Fruit fly (Drosophila melanogaster): Measurements from ENCODE around the gene Nuak.
A peak's percentile ranks its signal among the peaks of the same experiment; 100 is the strongest.
"Not testable (repeated sequence)": the region's sequence is repeated elsewhere in the genome, so short reads cannot be mapped to it uniquely, and the experiment has no call there.

Gene Nuak

DNA sequence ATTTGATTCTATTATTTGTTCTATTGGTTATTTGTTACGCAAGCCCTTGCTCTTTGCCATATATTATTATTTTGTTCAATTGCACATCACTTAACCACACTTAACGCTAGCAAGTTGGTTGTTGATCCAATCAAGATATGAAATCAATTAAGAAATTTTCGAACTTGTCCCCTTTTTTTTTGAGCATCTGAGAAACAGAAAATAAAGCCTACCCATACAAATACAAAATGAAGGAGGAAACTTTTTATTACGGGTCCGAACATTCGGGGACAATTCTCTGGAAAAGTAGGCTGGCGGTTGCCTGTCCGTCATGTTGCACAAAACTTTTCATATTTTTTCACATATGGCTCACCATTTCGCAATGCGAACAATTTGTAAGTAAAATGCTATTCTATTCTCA, 73.9 kb downstream of the Nuak start, which contains the start of gene CG12592:
CG12592 (plus strand) TSS at position 301 of the 400 bp plus-strand sequence.
- TF ChIP-seq CTCF, CG8478 (optimal IDR thresholded peaks at IDR 0.05): not testable (repeated sequence)

DNA sequence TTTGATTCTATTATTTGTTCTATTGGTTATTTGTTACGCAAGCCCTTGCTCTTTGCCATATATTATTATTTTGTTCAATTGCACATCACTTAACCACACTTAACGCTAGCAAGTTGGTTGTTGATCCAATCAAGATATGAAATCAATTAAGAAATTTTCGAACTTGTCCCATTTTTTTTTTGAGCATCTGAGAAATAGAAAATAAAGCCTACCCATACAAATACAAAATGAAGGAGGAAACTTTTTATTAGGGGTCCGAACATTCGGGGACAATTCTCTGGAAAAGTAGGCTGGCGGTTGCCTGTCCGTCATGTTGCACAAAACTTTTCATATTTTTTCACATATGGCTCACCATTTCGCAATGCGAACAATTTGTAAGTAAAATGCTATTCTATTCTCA, 76.5 kb downstream of the Nuak start, which contains the start of gene CG18545:
CG18545 (plus strand) TSS at position 301 of the 400 bp plus-strand sequence.
- TF ChIP-seq CG8478, CTCF (optimal IDR thresholded peaks at IDR 0.05): not testable (repeated sequence)

DNA sequence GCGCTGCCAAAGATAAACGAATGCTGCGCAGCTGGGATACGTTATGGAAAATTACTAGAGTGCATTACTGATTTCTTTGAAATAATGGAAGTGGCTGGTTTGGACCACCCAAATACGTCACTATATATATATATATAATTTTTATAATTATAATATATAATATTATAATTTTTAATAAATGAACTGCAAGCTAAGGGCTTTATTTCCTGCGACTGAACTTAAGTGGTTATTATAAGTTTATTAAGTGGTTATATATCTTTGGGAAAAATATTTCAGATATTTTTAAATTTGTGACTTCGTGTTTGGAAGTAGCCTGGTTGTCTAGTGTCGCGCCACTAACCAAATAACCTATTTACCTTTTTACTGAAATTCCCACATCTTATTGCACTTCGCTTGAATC, 84.4 kb downstream of the Nuak start, which contains the start of gene CG31406:
CG31406 (plus strand) TSS at position 301 of the 400 bp plus-strand sequence.
- not testable (repeated sequence) for TF ChIP-seq CG8478, CTCF (optimal IDR thresholded peaks at IDR 0.05)

DNA sequence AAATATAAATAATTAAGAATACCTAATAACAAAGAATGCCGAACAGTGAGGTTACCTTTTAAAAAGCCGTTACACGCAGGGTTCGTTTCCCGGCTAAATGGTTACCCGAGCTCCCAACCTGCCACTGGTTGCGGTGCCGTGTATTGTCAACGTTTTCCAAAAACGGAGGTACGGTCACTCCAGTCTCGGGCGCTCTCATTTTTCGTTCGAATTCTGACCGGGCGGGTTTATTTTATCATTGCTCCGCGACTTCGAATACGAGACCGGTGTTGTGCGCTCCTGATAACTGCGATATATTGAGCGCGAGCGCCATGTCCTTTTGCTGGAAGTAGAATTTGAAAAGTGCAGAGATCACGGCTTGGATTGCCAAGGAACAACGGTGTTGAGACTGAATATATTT, 85.9 kb downstream of the Nuak start, which contains the start of gene jumu:
jumu (plus strand) TSS at position 196 of the 400 bp plus-strand sequence.
- no peak for TF ChIP-seq CG8478 (optimal IDR thresholded peaks at IDR 0.05)
- TF ChIP-seq CTCF (optimal IDR thresholded peaks at IDR 0.05): peak; percentile 13 to 66

DNA sequence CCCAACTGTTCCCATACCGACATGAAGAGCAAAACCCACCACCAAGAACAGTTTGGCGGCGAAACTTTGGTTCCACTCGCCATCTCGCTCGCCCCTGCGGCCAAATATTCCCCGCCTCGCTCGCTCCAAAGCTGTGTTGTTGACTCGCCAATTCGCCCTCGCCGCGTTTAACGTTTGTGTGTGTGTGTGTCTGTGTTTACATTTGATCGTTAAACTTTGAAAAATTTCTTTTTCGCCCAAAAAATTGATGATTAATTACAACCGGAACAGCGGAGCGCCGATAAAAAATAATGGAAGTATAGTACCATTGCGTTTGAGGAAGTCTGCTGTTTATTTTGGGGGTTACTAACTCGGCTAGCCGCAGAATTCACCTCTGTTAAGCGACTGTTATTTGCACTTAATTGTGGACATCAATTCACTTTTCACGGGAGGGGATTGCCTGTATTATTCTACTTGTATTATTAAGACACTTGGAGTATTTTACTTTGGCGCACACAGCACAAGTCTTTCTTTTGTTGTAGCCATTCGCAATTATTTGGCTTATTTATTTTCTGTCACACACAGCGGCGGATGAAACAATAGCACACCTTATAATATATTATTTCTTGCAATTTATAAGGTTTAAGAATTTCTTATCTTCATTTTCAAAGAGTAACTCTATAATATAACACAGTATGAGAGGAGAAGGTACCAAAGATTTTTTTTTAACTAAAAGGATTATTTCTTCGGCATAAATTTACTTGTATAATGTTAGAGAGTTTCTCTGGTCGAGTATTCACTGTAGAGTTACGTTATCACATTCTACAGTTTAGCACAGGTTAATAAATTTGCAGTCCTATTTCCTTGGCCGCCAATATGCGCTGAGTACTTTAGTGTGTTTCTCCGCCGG, 86.9 kb downstream of the Nuak start:
- no peak for TF ChIP-seq CTCF (optimal IDR thresholded peaks at IDR 0.05)
- TF ChIP-seq CG8478 (optimal IDR thresholded peaks at IDR 0.05): no peak

DNA sequence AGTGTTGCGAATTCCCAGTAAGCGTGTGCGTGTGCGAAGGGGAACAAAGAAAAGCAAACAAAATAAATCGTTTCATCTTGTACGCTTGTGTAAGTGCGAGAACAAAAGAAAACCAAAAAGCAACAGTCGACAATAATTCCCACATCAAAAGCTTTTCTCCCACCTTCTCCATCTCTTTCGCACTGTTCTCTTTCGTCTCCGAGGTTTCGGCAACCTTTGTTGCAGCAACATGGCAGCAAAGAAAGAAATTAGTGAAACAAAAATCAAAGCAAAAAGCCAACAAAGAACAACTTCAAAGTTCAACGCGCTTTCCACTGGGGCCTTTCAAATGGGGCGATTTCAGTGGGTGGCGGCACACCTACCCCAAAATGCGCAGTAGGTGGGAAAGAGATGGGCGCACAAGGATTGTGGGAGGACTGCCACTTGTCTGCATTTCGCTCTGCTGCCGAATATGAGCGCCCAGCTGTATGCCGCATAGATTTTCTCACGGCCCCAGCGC, 87.9 kb downstream of the Nuak start:
- no peak for TF ChIP-seq CTCF (optimal IDR thresholded peaks at IDR 0.05)
- no peak for TF ChIP-seq CG8478 (optimal IDR thresholded peaks at IDR 0.05)

DNA sequence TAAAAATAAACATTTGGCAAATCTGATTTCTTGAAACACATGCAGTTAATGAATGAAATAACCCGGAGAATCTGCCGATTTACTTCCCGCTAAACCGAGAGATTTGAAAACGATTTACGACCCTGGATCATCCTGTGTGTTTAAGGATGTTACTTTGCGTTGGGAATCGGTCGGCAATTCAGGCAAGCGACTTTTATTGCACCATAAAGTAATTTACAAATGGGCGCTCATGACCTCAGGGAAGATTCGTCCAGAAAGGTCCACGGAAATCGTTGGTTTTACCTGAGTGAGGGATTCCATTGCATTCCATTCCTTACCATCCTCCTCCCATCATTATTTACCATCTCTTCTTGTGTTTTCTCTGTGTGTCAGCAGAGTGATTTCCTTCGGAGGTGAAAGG, 88.7 kb downstream of the Nuak start:
- no peak for TF ChIP-seq CTCF (optimal IDR thresholded peaks at IDR 0.05)
- TF ChIP-seq CG8478 (optimal IDR thresholded peaks at IDR 0.05): no peak

DNA sequence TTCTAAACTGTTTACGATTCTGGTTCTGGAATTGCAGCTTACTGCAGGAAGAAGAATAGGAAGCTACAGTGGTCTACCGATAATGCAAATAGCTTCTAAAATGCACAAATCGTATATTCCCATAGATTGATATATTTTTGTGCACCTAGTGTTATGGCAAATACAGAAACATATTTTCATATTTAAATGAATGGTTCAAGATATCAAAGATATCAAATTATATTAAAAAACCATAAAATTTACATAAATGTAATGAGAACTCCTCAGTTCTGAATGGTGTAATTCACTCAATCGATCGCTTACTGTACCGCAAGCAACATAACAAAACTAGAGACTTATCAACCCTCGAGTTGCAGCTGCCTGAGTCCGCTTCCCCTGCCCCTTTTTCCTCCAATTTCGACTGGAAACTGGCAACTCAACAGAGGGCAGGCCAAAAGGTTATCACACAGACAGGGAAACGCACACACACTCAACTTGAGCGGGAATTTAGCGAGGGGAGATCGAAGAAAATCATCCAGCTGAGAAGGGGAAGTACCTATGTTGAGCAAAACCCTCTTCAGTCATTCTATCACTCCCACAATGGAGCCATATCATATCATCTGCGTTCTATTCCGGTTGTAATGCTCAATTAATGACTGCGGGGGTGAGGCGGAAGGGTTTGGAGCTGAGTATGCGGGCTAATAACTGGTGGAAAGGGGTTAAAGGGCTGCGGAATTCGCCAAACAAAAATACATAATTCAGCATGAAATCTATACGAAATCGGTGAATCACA, 90.0 kb downstream of the Nuak start:
- TF ChIP-seq CG8478 (optimal IDR thresholded peaks at IDR 0.05) (no peak), CTCF (optimal IDR thresholded peaks at IDR 0.05) (no peak)

DNA sequence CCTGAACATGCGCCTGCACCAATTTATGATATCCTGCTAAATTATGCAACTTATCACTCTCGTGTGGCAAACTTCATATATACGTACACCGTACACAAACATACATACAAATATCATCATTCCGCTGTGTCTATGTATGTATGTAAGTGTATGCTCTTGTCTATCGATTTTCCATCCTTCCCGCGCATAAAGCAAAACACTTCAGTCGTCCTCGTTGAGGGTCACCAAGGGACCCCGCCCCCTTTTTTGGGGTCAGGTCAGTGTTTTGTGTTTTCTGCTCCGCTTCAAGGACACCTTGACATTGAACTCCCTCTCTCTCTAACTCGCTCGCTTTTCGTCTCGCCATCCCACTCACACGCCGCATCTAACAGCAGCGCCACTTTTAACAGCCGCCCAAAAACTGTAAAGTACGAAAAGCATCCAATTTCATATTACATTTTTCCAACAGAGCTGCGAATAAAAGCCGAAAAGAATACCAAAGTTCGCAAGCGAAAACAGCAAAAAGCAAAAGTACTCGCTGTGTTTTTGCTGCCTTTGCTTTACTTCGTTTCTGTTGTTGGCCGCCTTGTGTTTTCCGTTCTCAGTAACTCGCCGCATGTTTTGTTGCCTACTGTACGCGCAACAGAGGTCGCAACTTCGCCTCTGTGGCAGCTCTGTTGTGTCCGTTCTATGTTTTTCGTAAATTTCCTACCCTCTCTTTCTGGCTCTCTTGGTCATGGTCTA, 91.9 kb downstream of the Nuak start:
- no peak for TF ChIP-seq CG8478 (optimal IDR thresholded peaks at IDR 0.05)
- TF ChIP-seq CTCF (optimal IDR thresholded peaks at IDR 0.05): no peak

DNA sequence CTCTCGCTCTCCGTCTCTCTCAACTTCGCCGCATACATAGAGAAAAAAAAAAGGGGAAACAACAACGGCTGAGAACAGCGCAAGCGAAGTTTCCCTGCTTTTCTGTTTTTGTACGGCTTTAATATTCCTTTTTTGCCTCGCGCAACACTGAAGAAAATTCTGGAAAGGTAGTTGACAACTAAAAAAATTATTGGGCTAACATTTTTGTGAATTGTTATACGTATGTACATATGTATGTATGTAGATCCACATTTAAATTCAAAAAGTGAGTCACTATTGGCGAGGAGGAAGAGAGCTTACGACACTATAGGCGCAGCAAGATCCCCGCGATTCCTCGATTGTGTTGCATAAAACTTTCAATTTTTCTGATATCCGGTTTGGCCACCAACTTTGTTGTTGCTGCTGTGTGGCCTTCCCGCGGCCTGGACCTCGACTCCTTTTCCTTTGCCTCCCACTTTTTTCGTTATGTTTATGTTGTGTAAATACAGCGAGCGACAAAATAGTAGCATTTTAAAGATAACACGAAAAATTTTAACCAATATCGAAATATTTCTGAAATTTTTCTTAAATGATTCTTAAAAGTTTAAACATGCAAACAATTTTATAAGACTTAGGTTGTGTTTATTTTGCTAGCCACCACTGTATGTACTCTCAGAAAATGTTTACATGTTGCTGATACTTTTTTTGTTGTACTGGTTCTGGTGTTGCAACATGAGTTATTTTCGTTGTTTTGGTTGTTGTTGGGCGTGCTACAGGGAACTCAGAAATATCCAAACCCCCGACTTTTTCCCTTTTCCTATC, 92.7 kb downstream of the Nuak start:
- TF ChIP-seq CG8478 (optimal IDR thresholded peaks at IDR 0.05): no peak
- TF ChIP-seq CTCF (optimal IDR thresholded peaks at IDR 0.05): no peak

DNA sequence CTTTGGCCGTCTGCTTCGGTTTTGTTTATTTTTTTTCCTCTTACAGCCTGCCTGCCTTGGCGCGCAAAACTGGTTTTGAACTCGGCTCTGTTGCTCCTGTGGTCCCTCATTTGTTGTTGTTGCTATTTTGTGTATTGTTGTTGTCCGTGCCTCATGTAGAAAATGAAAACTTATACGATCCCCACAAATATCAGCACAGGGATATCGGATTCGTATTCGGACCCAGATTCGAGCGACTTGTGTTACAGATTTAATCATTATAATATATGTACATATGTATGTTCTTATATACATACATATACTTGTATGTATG, 93.2 kb downstream of the Nuak start:
- TF ChIP-seq CTCF (optimal IDR thresholded peaks at IDR 0.05) (peak in 1 of 2 experiments; percentile 40), CG8478 (optimal IDR thresholded peaks at IDR 0.05) (no peak)
